Worm (Caenorhabditis elegans): ENCODE measurements around the gene srg-22.

ce11 chrII:3063366-3063765 is 29.9 kb downstream of the srg-22 start:
- TF ChIP-seq him-1 (tag; optimal IDR thresholded peaks at IDR 0.05) = no peak
- TF ChIP-seq repo-1 (tag; optimal IDR thresholded peaks at IDR 0.05) = no peak
- no peak for TF ChIP-seq gei-17 (GFP tag; optimal IDR thresholded peaks at IDR 0.05)
- no peak for TF ChIP-seq F55B11.4 (tag; optimal IDR thresholded peaks at IDR 0.05; ENCODE audit: borderline replicate concordance, insufficient read depth)
- TF ChIP-seq die-1 (tag; optimal IDR thresholded peaks at IDR 0.05) = no peak
- no peak for TF ChIP-seq ama-1 (optimal IDR thresholded peaks at IDR 0.05)
- no peak for TF ChIP-seq ama-1 (GFP tag; optimal IDR thresholded peaks at IDR 0.05)
- TF ChIP-seq tbx-9 (tag; optimal IDR thresholded peaks at IDR 0.05; ENCODE audit: borderline replicate concordance) = no peak
